Worm (Caenorhabditis elegans): ENCODE results near the gene tig-2.

Gene tig-2

ce11 chrV:4689234-4689633 lies 40.7 kb downstream of the tig-2 start, which contains the start of gene K03B4.1:
Gene K03B4.1, plus strand, starts transcription at chrV:4689330.
- TF ChIP-seq egl-27 (tag; optimal IDR thresholded peaks at IDR 0.05): no peak
- TF ChIP-seq Y55F3AM.14 (GFP tag; optimal IDR thresholded peaks at IDR 0.05): peak; percentile 68
- no peak for TF ChIP-seq mbf-1 (tag; optimal IDR thresholded peaks at IDR 0.05)
- no peak for TF ChIP-seq elt-1 (tag; optimal IDR thresholded peaks at IDR 0.05)
- peak; percentile 49 for TF ChIP-seq ama-1 (optimal IDR thresholded peaks at IDR 0.05)

- TF ChIP-seq ztf-11 (tag; optimal IDR thresholded peaks at IDR 0.05) (no peak), nhr-237 (tag; optimal IDR thresholded peaks at IDR 0.05) (no peak), ama-1 (optimal IDR thresholded peaks at IDR 0.05) (peak; percentile 31), Y55F3AM.14 (GFP tag; optimal IDR thresholded peaks at IDR 0.05) (peak; percentile 33), zag-1 (tag; optimal IDR thresholded peaks at IDR 0.05) (no peak), F13H6.1 (tag; optimal IDR thresholded peaks at IDR 0.05) (no peak), nhr-10 (tag; optimal IDR thresholded peaks at IDR 0.05) (no peak), fos-1 (tag; optimal IDR thresholded peaks at IDR 0.05) (no peak), sma-9 (GFP tag; optimal IDR thresholded peaks at IDR 0.05) (no peak), sma-9 (tag; optimal IDR thresholded peaks at IDR 0.05) (no peak), nhr-77 (tag; optimal IDR thresholded peaks at IDR 0.05) (no peak), egl-27 (tag; optimal IDR thresholded peaks at IDR 0.05) (no peak), crh-2 (tag; optimal IDR thresholded peaks at IDR 0.05) (peak; percentile 2), elt-1 (tag; optimal IDR thresholded peaks at IDR 0.05) (no peak), unc-39 (tag; optimal IDR thresholded peaks at IDR 0.05) (no peak), ceh-16 (tag; optimal IDR thresholded peaks at IDR 0.05) (no peak)
Measured at ce11 chrV:4687944-4688505, 41.9 kb downstream of the tig-2 start, which contains the start of gene K03B4.2. Gene K03B4.2, plus strand, starts transcription at chrV:4687994.

- TF ChIP-seq elt-3 (tag; optimal IDR thresholded peaks at IDR 0.05) (no peak), peb-1 (tag; optimal IDR thresholded peaks at IDR 0.05) (no peak), nhr-23 (tag; optimal IDR thresholded peaks at IDR 0.05) (no peak), fos-1 (tag; optimal IDR thresholded peaks at IDR 0.05) (no peak), lin-13 (GFP tag; optimal IDR thresholded peaks at IDR 0.05) (peak; percentile 42), mdl-1 (tag; optimal IDR thresholded peaks at IDR 0.05) (peak; percentile 79), gmeb-1 (tag; optimal IDR thresholded peaks at IDR 0.05) (peak; percentile 66), aly-2 (tag; optimal IDR thresholded peaks at IDR 0.05) (no peak), mab-5 (tag; optimal IDR thresholded peaks at IDR 0.05) (peak; percentile 13), snpc-4 (tag; optimal IDR thresholded peaks at IDR 0.05) (no peak), sma-3 (GFP tag; optimal IDR thresholded peaks at IDR 0.05) (peak; percentile 46), lsy-2 (tag; optimal IDR thresholded peaks at IDR 0.05) (peak; percentile 5 to 48), lin-11 (tag; optimal IDR thresholded peaks at IDR 0.05) (peak; percentile 38), egl-27 (tag; optimal IDR thresholded peaks at IDR 0.05) (no peak), F13H6.1 (tag; optimal IDR thresholded peaks at IDR 0.05) (peak; percentile 5), elt-1 (tag; optimal IDR thresholded peaks at IDR 0.05) (no peak), nhr-11 (tag; optimal IDR thresholded peaks at IDR 0.05) (no peak), ZK546.5 (tag; optimal IDR thresholded peaks at IDR 0.05) (no peak), nhr-25 (tag; optimal IDR thresholded peaks at IDR 0.05) (peak; percentile 32), unc-39 (tag; optimal IDR thresholded peaks at IDR 0.05) (no peak), unc-55 (GFP tag; optimal IDR thresholded peaks at IDR 0.05) (peak; percentile 59), nhr-21 (tag; optimal IDR thresholded peaks at IDR 0.05) (peak; percentile 7), C34F6.9 (tag; optimal IDR thresholded peaks at IDR 0.05) (peak; percentile 45), ceh-16 (tag; optimal IDR thresholded peaks at IDR 0.05) (no peak), sma-9 (GFP tag; optimal IDR thresholded peaks at IDR 0.05) (peak; percentile 38), sma-9 (tag; optimal IDR thresholded peaks at IDR 0.05) (no peak), nhr-129 (tag; optimal IDR thresholded peaks at IDR 0.05) (peak; percentile 63), sem-4 (tag; optimal IDR thresholded peaks at IDR 0.05) (no peak), crh-2 (tag; optimal IDR thresholded peaks at IDR 0.05) (no peak), Y55F3AM.14 (GFP tag; optimal IDR thresholded peaks at IDR 0.05) (peak; percentile 0), ceh-82 (tag; optimal IDR thresholded peaks at IDR 0.05) (no peak)
Measured at ce11 chrV:4686680-4687470, 43.1 kb downstream of the tig-2 start, which contains the start of gene taf-10. Gene taf-10, plus strand, starts transcription at chrV:4687103.
